Worm (Caenorhabditis elegans) whole organism, mixed stage, embryonic: Measurements from ENCODE around the gene F46C5.2.

Experiments used
- M03D4.4 ChIP-seq: sonication (generic microtip); optimal IDR thresholded peaks from 2 replicates; lab custom pipeline; 2017; ENCODE audit warnings: mild to moderate bottlenecking, missing genetic modification characterization, missing compliant biosample characterization
- ces-1 ChIP-seq: fragments of 150-350 bp; optimal IDR thresholded peaks from 2 replicates; lab custom pipeline; 2014; ENCODE audit warnings: missing biosample characterization, missing genetic modification reagents, missing genetic modification characterization
- elt-3 ChIP-seq: fragments of 150-350 bp; optimal IDR thresholded peaks from 2 replicates; lab custom pipeline; 2014; ENCODE audit warnings: missing biosample characterization, missing genetic modification characterization
- snpc-4 ChIP-seq: fragments of 150-350 bp; optimal IDR thresholded peaks from 2 replicates; lab custom pipeline; 2014; ENCODE audit warnings: missing biosample characterization, missing genetic modification characterization
- unc-62 ChIP-seq: fragments of 150-350 bp; optimal IDR thresholded peaks from 2 replicates; lab custom pipeline; 2014; ENCODE audit warnings: missing biosample characterization, missing genetic modification reagents, missing genetic modification characterization

DNA sequence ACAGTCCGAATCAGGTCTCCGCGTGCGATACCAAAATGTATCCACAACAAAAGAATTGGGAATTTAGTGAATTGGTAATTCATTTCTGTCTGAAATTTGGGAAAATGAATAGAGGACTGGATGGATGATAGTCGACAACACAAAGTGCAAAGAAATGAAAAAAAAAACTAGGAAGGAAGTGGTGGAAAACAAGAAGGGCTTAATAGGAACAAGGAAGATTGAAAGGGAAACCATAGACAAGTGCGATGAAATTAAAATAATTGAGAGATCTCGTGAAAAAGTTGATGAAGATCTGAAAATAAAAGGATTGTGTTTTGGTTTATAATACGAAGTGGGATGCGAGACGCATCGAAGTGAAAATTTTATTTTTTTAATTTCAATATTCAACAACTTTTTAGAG lies 35.0 kb downstream of the F46C5.2 start, which contains the start of gene F07H5.7:
- TF ChIP-seq ces-1 (GFP tag; lab: Kevin White, UChicago) (no peak), snpc-4 (no peak), M03D4.4 (no peak), unc-62 (GFP tag; lab: Kevin White, UChicago) (no peak), elt-3 (no peak)
